Worm (Caenorhabditis elegans): ENCODE data around the gene lmtr-5.

- no peak for TF ChIP-seq W03F9.2 (tag; optimal IDR thresholded peaks at IDR 0.05)
- no peak for TF ChIP-seq dao-5 (tag; optimal IDR thresholded peaks at IDR 0.05)
- no peak for TF ChIP-seq him-1 (tag; optimal IDR thresholded peaks at IDR 0.05)
Measured at ce11 chrIII:3136325-3137001, 47.0 kb upstream of the lmtr-5 start.

All from whole organism, L4/young adult.